Worm (Caenorhabditis elegans): Measurements from ENCODE around the gene rps-13.

The rps-13 gene

ce11 chrIII:6405121-6405520 lies 30.3 kb upstream of the rps-13 start (continued):
- TF ChIP-seq hlh-30 (tag; optimal IDR thresholded peaks at IDR 0.05; ENCODE audit: insufficient read depth), result no peak
- no peak for TF ChIP-seq ceh-44 (GFP tag; IDR thresholded peaks at IDR 0.05)
- no peak for TF ChIP-seq F26F4.8 (GFP tag; conservative IDR thresholded peaks at IDR 0.05)
- no peak for TF ChIP-seq vab-7 (GFP tag; IDR thresholded peaks at IDR 0.05)
- TF ChIP-seq fkh-10 (GFP tag; optimal IDR thresholded peaks at IDR 0.05), result no peak
- no peak for TF ChIP-seq Y48G9A.11 (GFP tag; IDR thresholded peaks at IDR 0.05)
- no peak for TF ChIP-seq nhr-42 (GFP tag; IDR thresholded peaks at IDR 0.05)
- TF ChIP-seq lin-1 (GFP tag; IDR thresholded peaks at IDR 0.05), result no peak
- TF ChIP-seq unc-39 (tag; optimal IDR thresholded peaks at IDR 0.05), result no peak
- no peak for TF ChIP-seq Y105C5A.15 (GFP tag; IDR thresholded peaks at IDR 0.05)
- peak; percentile 52 for TF ChIP-seq nhr-11 (tag; optimal IDR thresholded peaks at IDR 0.05)
- no peak for TF ChIP-seq lir-3 (tag; optimal IDR thresholded peaks at IDR 0.05)
- TF ChIP-seq D1046.2 (GFP tag; IDR thresholded peaks at IDR 0.05), result no peak
- no peak for TF ChIP-seq lin-29 (GFP tag; IDR thresholded peaks at IDR 0.05)
- TF ChIP-seq T20F7.1 (GFP tag; optimal IDR thresholded peaks at IDR 0.05), result no peak
- no peak for TF ChIP-seq saeg-2 (GFP tag; IDR thresholded peaks at IDR 0.05)
- TF ChIP-seq zfp-3 (GFP tag; conservative IDR thresholded peaks at IDR 0.05), result no peak
- no peak for TF ChIP-seq duxl-1 (tag; optimal IDR thresholded peaks at IDR 0.05; ENCODE audit: poor library complexity)

- TF ChIP-seq hif-1 (tag; optimal IDR thresholded peaks at IDR 0.05) (no peak), snpc-1.2 (GFP tag; IDR thresholded peaks at IDR 0.05) (no peak), lin-38 (GFP tag; IDR thresholded peaks at IDR 0.05) (no peak), aha-1 (tag) (peak; percentile 56), unc-62 (GFP tag; optimal IDR thresholded peaks at IDR 0.05 in 1 of 2) (peak in 1 of 2 experiments; percentile 83), unc-62 (tag; optimal IDR thresholded peaks at IDR 0.05) (no peak), mdt-29 (GFP tag; IDR thresholded peaks at IDR 0.05) (peak; percentile 34; the same call in 1 of the 2 replicates), dmd-6 (GFP tag; IDR thresholded peaks at IDR 0.05) (peak; percentile 67), skn-1 (tag; optimal IDR thresholded peaks at IDR 0.05) (no peak)
These were observed 28.0 kb upstream of the rps-13 start for ce11 chrIII:6402810-6403209.

- TF ChIP-seq daf-16 (GFP tag; optimal IDR thresholded peaks at IDR 0.05) (peak in 1 of 2 experiments; percentile 64), daf-16 (tag; optimal IDR thresholded peaks at IDR 0.05) (no peak), unc-62 (GFP tag; optimal IDR thresholded peaks at IDR 0.05 in 1 of 2) (peak in 1 of 2 experiments; percentile 74), unc-62 (tag; optimal IDR thresholded peaks at IDR 0.05) (no peak), hlh-11 (tag; optimal IDR thresholded peaks at IDR 0.05) (peak; percentile 35), tag-97 (GFP tag; IDR thresholded peaks at IDR 0.05) (no peak)
These were observed 27.5 kb upstream of the rps-13 start for ce11 chrIII:6402346-6402745.

- TF ChIP-seq saeg-2 (GFP tag; IDR thresholded peaks at IDR 0.05) (no peak), unc-130 (GFP tag; optimal IDR thresholded peaks at IDR 0.05) (no peak), fkh-10 (GFP tag; optimal IDR thresholded peaks at IDR 0.05) (peak; percentile 73), vab-7 (GFP tag; IDR thresholded peaks at IDR 0.05) (no peak), php-3 (GFP tag; IDR thresholded peaks at IDR 0.05) (no peak), skn-1 (tag; optimal IDR thresholded peaks at IDR 0.05) (no peak), mdl-1 (tag; optimal IDR thresholded peaks at IDR 0.05) (no peak), nhr-10 (tag; optimal IDR thresholded peaks at IDR 0.05) (no peak), nhr-237 (tag; optimal IDR thresholded peaks at IDR 0.05) (no peak)
These were observed 24.6 kb upstream of the rps-13 start for ce11 chrIII:6399424-6399823.
